Fruit fly (Drosophila melanogaster): Measurements from ENCODE around the gene Or22a.

dm6 chr2L:1556697-1557564 is 36.6 kb downstream of the Or22a start:
- TF ChIP-seq CG8159 (tag; optimal IDR thresholded peaks at IDR 0.05) (peak; percentile 47), CG17806 (tag; optimal IDR thresholded peaks at IDR 0.05) (no peak), Pif1B (GFP tag; optimal IDR thresholded peaks at IDR 0.05) (no peak)
